Fruit fly (Drosophila melanogaster) whole organism, embryonic: Measurements from ENCODE around the gene CG13384.

ENCODE experiments used
- Aef1 ChIP-seq: fragments of 200-800 bp; sonication (Bioruptor generic); IDR thresholded peaks from 3 replicates; pipeline ENCODE4 v1.3.6; 2022; ENCODE audit warnings: missing biosample characterization, missing genetic modification characterization
- Asciz ChIP-seq: fragments of 200-800 bp; sonication (Bioruptor generic); optimal IDR thresholded peaks from 2 replicates; lab custom pipeline; 2017; ENCODE audit warnings: missing biosample characterization, mild to moderate bottlenecking, missing genetic modification characterization, missing genetic modification reagents
- CG10959 ChIP-seq: fragments of 200-800 bp; sonication (Bioruptor generic); IDR thresholded peaks from 2 replicates; pipeline ENCODE4 v1.3.6; 2022; ENCODE audit warnings: missing biosample characterization, missing genetic modification characterization
- CG10979 ChIP-seq: fragments of 200-800 bp; sonication (Bioruptor generic); optimal IDR thresholded peaks from 2 replicates; lab custom pipeline; 2018; ENCODE audit warnings: missing biosample characterization, mild to moderate bottlenecking, missing genetic modification characterization, moderate library complexity
- CG12942 ChIP-seq: fragments of 200-800 bp; sonication (Bioruptor generic); optimal IDR thresholded peaks from 3 replicates; lab custom pipeline; 2016; ENCODE audit warnings: missing biosample characterization, missing genetic modification characterization
- CG14710 ChIP-seq: fragments of 200-800 bp; sonication (Bioruptor generic); optimal IDR thresholded peaks from 3 replicates; lab custom pipeline; 2019; ENCODE audit warnings: missing biosample characterization, mild to moderate bottlenecking, missing genetic modification characterization, moderate library complexity
- CG1602 ChIP-seq: fragments of 200-800 bp; sonication (Bioruptor generic); optimal IDR thresholded peaks from 3 replicates; lab custom pipeline; 2016; ENCODE audit warnings: missing biosample characterization, missing genetic modification characterization
- CG1603 ChIP-seq: fragments of 200-800 bp; sonication (Bioruptor generic); optimal IDR thresholded peaks from 2 replicates; lab custom pipeline; 2019; ENCODE audit warnings: missing biosample characterization, mild to moderate bottlenecking, missing genetic modification characterization, moderate library complexity
- CG16779 ChIP-seq: fragments of 200-800 bp; sonication (Bioruptor generic); IDR thresholded peaks from 2 replicates; pipeline ENCODE4 v1.3.6; 2022; ENCODE audit warnings: missing biosample characterization, missing genetic modification characterization
- CG17328 ChIP-seq: fragments of 200-800 bp; sonication (Bioruptor generic); IDR thresholded peaks from 2 replicates; pipeline ENCODE4 v1.3.6; 2022; ENCODE audit warnings: missing biosample characterization, missing genetic modification characterization
- CG17361 ChIP-seq: fragments of 200-800 bp; sonication (Bioruptor generic); IDR thresholded peaks from 3 replicates; pipeline ENCODE4 v1.3.6; 2022; ENCODE audit warnings: missing biosample characterization, missing genetic modification characterization
- CG1832 ChIP-seq: fragments of 200-800 bp; sonication (Bioruptor generic); optimal IDR thresholded peaks from 2 replicates; lab custom pipeline; 2017; ENCODE audit warnings: missing biosample characterization, mild to moderate bottlenecking, missing genetic modification characterization, inconsistent platforms
- CG18476 ChIP-seq: fragments of 200-800 bp; sonication (Bioruptor generic); optimal IDR thresholded peaks from 2 replicates; lab custom pipeline; 2016; ENCODE audit warnings: missing biosample characterization, mild to moderate bottlenecking, missing genetic modification characterization
- CG2116 ChIP-seq: fragments of 200-800 bp; sonication (Bioruptor generic); optimal IDR thresholded peaks from 3 replicates; lab custom pipeline; 2018; ENCODE audit warnings: missing biosample characterization, mild to moderate bottlenecking, missing genetic modification characterization
- CG3407 ChIP-seq: fragments of 200-800 bp; sonication (Bioruptor generic); optimal IDR thresholded peaks from 2 replicates; lab custom pipeline; 2018; ENCODE audit warnings: missing biosample characterization, mild to moderate bottlenecking, missing genetic modification characterization
- CG3726 ChIP-seq: fragments of 200-800 bp; sonication (Bioruptor generic); IDR thresholded peaks from 3 replicates; pipeline ENCODE4, ENCODE4 v1.3.6; 2022; ENCODE audit warnings: missing biosample characterization, missing genetic modification characterization
- CG7839 ChIP-seq: fragments of 200-800 bp; sonication (Bioruptor generic); optimal IDR thresholded peaks from 3 replicates; lab custom pipeline; 2018; ENCODE audit warnings: missing biosample characterization, mild to moderate bottlenecking, missing genetic modification characterization, moderate library complexity
- CG8388 ChIP-seq: fragments of 200-800 bp; sonication (Bioruptor generic); optimal IDR thresholded peaks from 2 replicates; lab custom pipeline; 2019; ENCODE audit warnings: missing biosample characterization, mild to moderate bottlenecking, missing genetic modification characterization, moderate library complexity
- CG8765 ChIP-seq: fragments of 200-800 bp; sonication (Bioruptor generic); IDR thresholded peaks from 2 replicates; pipeline ENCODE4 v1.3.6; 2022; ENCODE audit warnings: missing biosample characterization, missing genetic modification characterization
- CG8924 ChIP-seq: fragments of 200-800 bp; optimal IDR thresholded peaks from 3 replicates; lab custom pipeline; 2019; ENCODE audit warnings: missing biosample characterization, mild to moderate bottlenecking, missing genetic modification characterization, moderate library complexity
- CG9609 ChIP-seq: fragments of 200-800 bp; sonication (Bioruptor generic); optimal IDR thresholded peaks from 3 replicates; lab custom pipeline; 2016; ENCODE audit warnings: missing biosample characterization, missing genetic modification characterization
- CG9817 ChIP-seq: fragments of 200-800 bp; sonication (Bioruptor generic); optimal IDR thresholded peaks from 2 replicates; lab custom pipeline; 2018; ENCODE audit warnings: missing biosample characterization, mild to moderate bottlenecking, missing genetic modification characterization, moderate library complexity
- Camta ChIP-seq: fragments of 200-800 bp; sonication (Bioruptor generic); optimal IDR thresholded peaks from 2 replicates; lab custom pipeline; 2016; ENCODE audit warnings: missing biosample characterization, missing genetic modification characterization
- Fer2 ChIP-seq: fragments of 200-800 bp; sonication (Bioruptor generic); optimal IDR thresholded peaks from 2 replicates; lab custom pipeline; 2018; ENCODE audit warnings: missing biosample characterization, mild to moderate bottlenecking, missing genetic modification characterization, moderate library complexity
- Hey ChIP-seq: fragments of 200-800 bp; sonication (Bioruptor generic); optimal IDR thresholded peaks from 3 replicates; lab custom pipeline; 2018; ENCODE audit warnings: missing biosample characterization, mild to moderate bottlenecking, missing genetic modification characterization
- Hmr ChIP-seq: fragments of 200-800 bp; sonication (Bioruptor generic); optimal IDR thresholded peaks from 3 replicates; lab custom pipeline; 2017; ENCODE audit warnings: mild to moderate bottlenecking, missing biosample characterization, missing genetic modification reagents, missing genetic modification characterization
- Meics ChIP-seq: fragments of 200-800 bp; sonication (Bioruptor generic); optimal IDR thresholded peaks from 2 replicates; lab custom pipeline; 2017; ENCODE audit warnings: missing biosample characterization, mild to moderate bottlenecking, missing genetic modification characterization
- Ptx1 ChIP-seq: fragments of 200-800 bp; sonication (Bioruptor generic); IDR thresholded peaks from 2 replicates; pipeline ENCODE4 v1.3.6; 2022; ENCODE audit warnings: missing biosample characterization, missing genetic modification characterization
- Scr ChIP-seq: fragments of 200-800 bp; sonication (Bioruptor generic); IDR thresholded peaks from 2 replicates; pipeline ENCODE4 v1.3.6; 2022; ENCODE audit warnings: missing biosample characterization, missing genetic modification characterization; ENCODE audit not compliant: partially characterized antibody
- Sox100B ChIP-seq: fragments of 200-800 bp; sonication (Bioruptor generic); optimal IDR thresholded peaks from 3 replicates; lab custom pipeline; 2018; ENCODE audit warnings: missing biosample characterization, mild to moderate bottlenecking, missing genetic modification characterization
- Sry-β ChIP-seq: fragments of 200-800 bp; sonication (Bioruptor generic); optimal IDR thresholded peaks from 2 replicates; lab custom pipeline; 2018; ENCODE audit warnings: missing biosample characterization, mild to moderate bottlenecking, missing genetic modification characterization, moderate library complexity
- az2 ChIP-seq: fragments of 200-800 bp; sonication (Bioruptor generic); optimal IDR thresholded peaks from 3 replicates; lab custom pipeline; 2016; ENCODE audit warnings: missing biosample characterization, missing genetic modification characterization
- bab2 ChIP-seq: fragments of 200-800 bp; sonication (Bioruptor generic); optimal IDR thresholded peaks from 2 replicates; lab custom pipeline; 2016; ENCODE audit warnings: missing biosample characterization, missing genetic modification characterization
- crp ChIP-seq, 2 experiments: fragments of 200-800 bp; sonication (Bioruptor generic); optimal IDR thresholded peaks; 2 replicates in 1 of 2; 3 replicates in 1 of 2; lab custom pipeline; 2017; ENCODE audit warnings: missing biosample characterization in 2 of 2, missing genetic modification characterization in 2 of 2, mild to moderate bottlenecking in 1 of 2, moderate library complexity in 1 of 2
- dmrt99B ChIP-seq: fragments of 200-800 bp; sonication (Bioruptor generic); optimal IDR thresholded peaks from 2 replicates; lab custom pipeline; 2018; ENCODE audit warnings: missing biosample characterization, mild to moderate bottlenecking, missing genetic modification characterization, moderate library complexity
- dysf ChIP-seq: fragments of 200-800 bp; sonication (Bioruptor generic); IDR thresholded peaks from 3 replicates; pipeline ENCODE4 v1.3.6; 2022; ENCODE audit warnings: missing biosample characterization, missing genetic modification characterization
- eve ChIP-seq, 2 experiments: fragments of >200 bp; optimal IDR thresholded peaks; 2 replicates each; lab custom pipeline; 2017; ENCODE audit warnings: missing biosample characterization in 2 of 2, missing genetic modification characterization in 2 of 2
- fru ChIP-seq: fragments of >200 bp; optimal IDR thresholded peaks from 2 replicates; lab custom pipeline; 2017
- her ChIP-seq: fragments of 200-800 bp; sonication (Bioruptor generic); optimal IDR thresholded peaks from 2 replicates; lab custom pipeline; 2016; ENCODE audit warnings: missing biosample characterization, missing genetic modification characterization
- jigr1 ChIP-seq: fragments of 200-800 bp; sonication (Bioruptor generic); IDR thresholded peaks from 3 replicates; pipeline ENCODE4 v1.3.6; 2022; ENCODE audit warnings: missing biosample characterization, missing genetic modification characterization
- luna ChIP-seq: fragments of 200-800 bp; sonication (Bioruptor generic); optimal IDR thresholded peaks from 2 replicates; lab custom pipeline; 2016; ENCODE audit warnings: missing biosample characterization, missing genetic modification characterization
- nau ChIP-seq: fragments of 200-800 bp; sonication (Bioruptor generic); optimal IDR thresholded peaks from 3 replicates; lab custom pipeline; 2017; ENCODE audit warnings: missing biosample characterization, mild to moderate bottlenecking, missing genetic modification characterization, missing genetic modification reagents
- psq ChIP-seq: fragments of 200-800 bp; sonication (Bioruptor generic); optimal IDR thresholded peaks from 2 replicates; lab custom pipeline; 2017; ENCODE audit warnings: missing biosample characterization, missing genetic modification characterization
- pum ChIP-seq: fragments of 200-800 bp; sonication (Bioruptor generic); optimal IDR thresholded peaks from 2 replicates; lab custom pipeline; 2016; ENCODE audit warnings: missing biosample characterization, missing genetic modification characterization
- pzg ChIP-seq: fragments of 200-800 bp; sonication (Bioruptor generic); optimal IDR thresholded peaks from 3 replicates; lab custom pipeline; 2018; ENCODE audit warnings: missing biosample characterization, mild to moderate bottlenecking, missing genetic modification characterization, moderate library complexity
- scrt ChIP-seq: fragments of 200-800 bp; sonication (Bioruptor generic); optimal IDR thresholded peaks from 2 replicates; lab custom pipeline; 2018; ENCODE audit warnings: missing biosample characterization, mild to moderate bottlenecking, missing genetic modification characterization, moderate library complexity
- sima ChIP-seq: fragments of 200-800 bp; sonication (Bioruptor generic); optimal IDR thresholded peaks from 2 replicates; lab custom pipeline; 2016; ENCODE audit warnings: missing biosample characterization, missing genetic modification characterization
- stc ChIP-seq: fragments of 200-800 bp; sonication (Bioruptor generic); IDR thresholded peaks from 2 replicates; pipeline ENCODE4 v1.3.6; 2022; ENCODE audit warnings: missing biosample characterization, missing genetic modification characterization
- trh ChIP-seq: fragments of 200-800 bp; sonication (Bioruptor generic); optimal IDR thresholded peaks from 2 replicates; lab custom pipeline; 2016; ENCODE audit warnings: missing biosample characterization, missing genetic modification characterization
- tup ChIP-seq: fragments of 200-800 bp; sonication (Bioruptor generic); optimal IDR thresholded peaks from 2 replicates; lab custom pipeline; 2016; ENCODE audit warnings: missing biosample characterization, mild to moderate bottlenecking, missing genetic modification characterization, moderate library complexity
- z ChIP-seq: fragments of 200-800 bp; sonication (Bioruptor generic); IDR thresholded peaks from 3 replicates; pipeline ENCODE4 v1.3.6; 2022; ENCODE audit warnings: missing biosample characterization, missing genetic modification characterization

The CG13384 gene

DNA sequence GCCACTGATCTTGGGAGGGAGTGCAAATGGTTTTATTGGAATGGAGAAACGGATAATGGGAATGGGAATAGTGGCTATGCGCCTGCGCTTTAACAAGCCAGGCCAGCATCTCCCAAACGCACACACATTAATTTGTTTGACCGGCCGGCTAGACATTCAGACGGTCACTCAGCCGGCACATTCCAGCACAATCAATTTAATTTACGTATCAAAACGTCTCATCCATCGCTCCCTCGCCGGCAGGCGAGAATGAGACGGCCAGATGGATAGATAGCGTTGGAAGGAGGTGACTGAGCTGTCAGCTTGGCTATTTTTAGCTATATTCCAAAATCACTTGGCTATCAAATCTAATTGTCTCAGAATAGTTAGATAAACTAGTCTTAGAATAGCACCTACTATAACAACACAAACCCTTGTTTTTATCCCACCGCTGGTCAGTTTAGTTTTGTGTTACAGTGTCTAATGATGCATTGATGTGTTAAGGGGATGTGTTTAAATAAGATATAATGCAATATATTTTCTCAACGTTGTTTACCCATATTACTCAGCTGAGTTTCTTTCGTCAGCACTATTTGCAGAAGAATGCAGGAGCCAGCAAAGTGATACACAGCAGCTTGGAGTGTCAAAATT is 39.3 kb downstream of the CG13384 start (continued):
- TF ChIP-seq CG17361 (GFP tag; lab: Robert Waterston, UW) (peak; percentile 44; the same call in 2 of the 3 replicates), crp (GFP tag; optimal IDR thresholded peaks at IDR 0.05; lab: Kevin White, UChicago) (no peak), nau (GFP tag; lab: Kevin White, UChicago) (peak; percentile 14), CG1603 (peak; percentile 34), CG1832 (GFP tag; lab: Kevin White, UChicago) (no peak), bab2 (GFP tag; lab: Kevin White, UChicago) (peak; percentile 9), CG14710 (tag; lab: Kevin White, UChicago) (peak; percentile 39), CG8765 (GFP tag; lab: Robert Waterston, UW) (no peak), Sry-β (GFP tag; lab: Kevin White, UChicago) (peak; percentile 92), CG10979 (tag; lab: Kevin White, UChicago) (peak; percentile 22), CG9817 (tag; lab: Kevin White, UChicago) (no peak), Meics (GFP tag; lab: Kevin White, UChicago) (no peak), CG10959 (GFP tag; lab: Robert Waterston, UW) (no peak), Camta (GFP tag; lab: Kevin White, UChicago) (peak; percentile 28), CG7839 (tag; lab: Kevin White, UChicago) (no peak), Aef1 (GFP tag; lab: Robert Waterston, UW) (no peak), her (no peak), Hmr (GFP tag; lab: Kevin White, UChicago) (no peak), eve (GFP tag; optimal IDR thresholded peaks at IDR 0.05; lab: Kevin White, UChicago) (peak in 1 of 2 experiments; percentile 67), dmrt99B (tag; lab: Kevin White, UChicago) (no peak), CG3407 (GFP tag; lab: Kevin White, UChicago) (peak; percentile 24), CG16779 (GFP tag; lab: Robert Waterston, UW) (no peak), CG8924 (tag; lab: Kevin White, UChicago) (peak; percentile 15), tup (GFP tag; lab: Kevin White, UChicago) (no peak), luna (GFP tag; lab: Kevin White, UChicago) (no peak), CG17328 (GFP tag; lab: Robert Waterston, UW) (no peak), az2 (GFP tag; lab: Kevin White, UChicago) (no peak), dysf (GFP tag; lab: Robert Waterston, UW) (no peak), Fer2 (tag; lab: Kevin White, UChicago) (no peak), CG3726 (GFP tag; lab: Robert Waterston, UW) (no peak), pum (GFP tag; lab: Kevin White, UChicago) (no peak), Sox100B (peak; percentile 21), CG18476 (GFP tag; lab: Kevin White, UChicago) (no peak), sima (no peak), Scr (no peak), scrt (GFP tag; lab: Kevin White, UChicago) (no peak), CG8388 (peak; percentile 3), CG9609 (GFP tag; lab: Kevin White, UChicago) (no peak), Asciz (GFP tag; lab: Kevin White, UChicago) (peak; percentile 2), CG2116 (GFP tag; lab: Kevin White, UChicago) (peak; percentile 8), Hey (no peak), trh (GFP tag; lab: Kevin White, UChicago) (no peak), jigr1 (GFP tag; lab: Robert Waterston, UW) (no peak), stc (GFP tag; lab: Robert Waterston, UW) (no peak), pzg (GFP tag; lab: Kevin White, UChicago) (no peak), CG12942 (GFP tag; lab: Kevin White, UChicago) (no peak), Ptx1 (no peak), z (GFP tag; lab: Robert Waterston, UW) (no peak), fru (lab: Kevin White, UChicago) (no peak), CG1602 (GFP tag; lab: Kevin White, UChicago) (peak; percentile 33), psq (no peak)
